Fruit fly (Drosophila melanogaster) whole organism, embryonic: Measurements from ENCODE around the gene CG31406.

ENCODE experiments used
- Ada2b ChIP-seq: fragments of 200-800 bp; sonication (Bioruptor generic); IDR thresholded peaks from 2 replicates; pipeline ENCODE4 v1.3.6; 2022; ENCODE audit warnings: missing biosample characterization, missing genetic modification characterization
- Atf3 ChIP-seq: fragments of 200-800 bp; sonication (Bioruptor generic); optimal IDR thresholded peaks from 3 replicates; lab custom pipeline; 2016; ENCODE audit warnings: missing biosample characterization, missing genetic modification characterization
- B-H2 ChIP-seq: fragments of 200-800 bp; sonication (Bioruptor generic); optimal IDR thresholded peaks from 2 replicates; lab custom pipeline; 2018; ENCODE audit warnings: missing biosample characterization, mild to moderate bottlenecking, missing genetic modification characterization
- CG11723 ChIP-seq: fragments of 200-800 bp; sonication (Bioruptor generic); optimal IDR thresholded peaks from 2 replicates; lab custom pipeline; 2017; ENCODE audit warnings: missing biosample characterization, mild to moderate bottlenecking, missing genetic modification characterization
- CG12942 ChIP-seq: fragments of 200-800 bp; sonication (Bioruptor generic); optimal IDR thresholded peaks from 3 replicates; lab custom pipeline; 2016; ENCODE audit warnings: missing biosample characterization, missing genetic modification characterization
- CG13296 ChIP-seq: fragments of 200-800 bp; sonication (Bioruptor generic); optimal IDR thresholded peaks from 3 replicates; lab custom pipeline; 2018; ENCODE audit warnings: missing biosample characterization, mild to moderate bottlenecking, missing genetic modification characterization
- CG13424 ChIP-seq: fragments of 200-800 bp; sonication (Bioruptor generic); optimal IDR thresholded peaks from 2 replicates; lab custom pipeline; 2019; ENCODE audit warnings: missing biosample characterization, mild to moderate bottlenecking, missing genetic modification characterization, moderate library complexity
- CG14441 ChIP-seq: fragments of 200-800 bp; sonication (Bioruptor generic); IDR thresholded peaks from 2 replicates; pipeline ENCODE4 v1.3.6; 2022; ENCODE audit warnings: missing biosample characterization, missing genetic modification characterization
- CG14667 ChIP-seq: fragments of 200-800 bp; sonication (Bioruptor generic); IDR thresholded peaks from 2 replicates; pipeline ENCODE4 v1.3.6; 2022; ENCODE audit warnings: missing biosample characterization, missing genetic modification characterization
- CG15696 ChIP-seq: fragments of 200-800 bp; sonication (Bioruptor generic); optimal IDR thresholded peaks from 2 replicates; lab custom pipeline; 2019; ENCODE audit warnings: missing biosample characterization, mild to moderate bottlenecking, missing genetic modification characterization, moderate library complexity
- CG18011 ChIP-seq: fragments of 200-800 bp; sonication (Bioruptor generic); optimal IDR thresholded peaks from 2 replicates; lab custom pipeline; 2017; ENCODE audit warnings: missing biosample characterization, missing genetic modification characterization, mild to moderate bottlenecking, moderate library complexity, missing genotype
- CG18619 ChIP-seq: fragments of 200-800 bp; sonication (Bioruptor generic); optimal IDR thresholded peaks from 3 replicates; lab custom pipeline; 2017; ENCODE audit warnings: missing biosample characterization, mild to moderate bottlenecking, missing genetic modification characterization
- CG2875 ChIP-seq: fragments of 200-800 bp; sonication (Bioruptor generic); optimal IDR thresholded peaks from 2 replicates; lab custom pipeline; 2017; ENCODE audit warnings: missing biosample characterization, mild to moderate bottlenecking, missing genetic modification characterization, missing genetic modification reagents
- CG30431 ChIP-seq: fragments of 200-800 bp; sonication (Bioruptor generic); optimal IDR thresholded peaks from 2 replicates; lab custom pipeline; 2017; ENCODE audit warnings: missing biosample characterization, missing genetic modification characterization
- CG32767 ChIP-seq: fragments of 200-800 bp; sonication (Bioruptor generic); IDR thresholded peaks from 2 replicates; pipeline ENCODE4 v1.3.6; 2022; ENCODE audit warnings: missing biosample characterization, missing genetic modification characterization
- CG4404 ChIP-seq: fragments of 200-800 bp; sonication (Bioruptor generic); IDR thresholded peaks from 2 replicates; pipeline ENCODE4 v1.3.6; 2022; ENCODE audit warnings: missing biosample characterization, missing genetic modification characterization
- CG6175 ChIP-seq: fragments of 200-800 bp; sonication (Bioruptor generic); IDR thresholded peaks from 3 replicates; pipeline ENCODE4 v1.3.6; 2022; ENCODE audit warnings: missing biosample characterization, missing genetic modification characterization
- CG8359 ChIP-seq: fragments of 200-800 bp; sonication (Bioruptor generic); optimal IDR thresholded peaks from 2 replicates; lab custom pipeline; 2017; ENCODE audit warnings: missing biosample characterization, mild to moderate bottlenecking, missing genetic modification characterization, borderline replicate concordance
- CkIIα-i1 ChIP-seq: fragments of 200-800 bp; sonication (Bioruptor generic); IDR thresholded peaks from 2 replicates; pipeline ENCODE4 v1.3.6; 2022; ENCODE audit warnings: missing biosample characterization, missing genetic modification characterization
- D19A ChIP-seq: fragments of 200-800 bp; optimal IDR thresholded peaks from 3 replicates; lab custom pipeline; 2019; ENCODE audit warnings: missing biosample characterization, mild to moderate bottlenecking, missing genetic modification characterization, moderate library complexity
- D19B ChIP-seq: fragments of 200-800 bp; sonication (Bioruptor generic); optimal IDR thresholded peaks from 2 replicates; lab custom pipeline; 2017; ENCODE audit warnings: missing biosample characterization, mild to moderate bottlenecking, missing genetic modification characterization
- Dip3 ChIP-seq: fragments of 200-800 bp; sonication (Bioruptor generic); optimal IDR thresholded peaks from 3 replicates; lab custom pipeline; 2016; ENCODE audit warnings: missing biosample characterization, missing genetic modification characterization
- Doc3 ChIP-seq: fragments of 200-800 bp; sonication (Bioruptor generic); IDR thresholded peaks from 3 replicates; pipeline ENCODE4 v1.3.6; 2022; ENCODE audit warnings: missing biosample characterization, missing genetic modification characterization; ENCODE audit not compliant: partially characterized antibody
- Gsc ChIP-seq: fragments of 200-800 bp; sonication (Bioruptor generic); IDR thresholded peaks from 2 replicates; pipeline ENCODE4 v1.3.6; 2022; ENCODE audit warnings: missing biosample characterization, missing genetic modification characterization
- HHEX ChIP-seq: fragments of 200-800 bp; sonication (Bioruptor generic); optimal IDR thresholded peaks from 3 replicates; lab custom pipeline; 2017; ENCODE audit warnings: missing biosample characterization, mild to moderate bottlenecking, missing genetic modification characterization, missing genetic modification reagents
- Hr51 ChIP-seq, 2 experiments: fragments of 200-800 bp; sonication (Bioruptor generic); optimal IDR thresholded peaks; 2 replicates in 1 of 2; 3 replicates in 1 of 2; lab custom pipeline; 2016 to 2018; ENCODE audit warnings: missing biosample characterization in 2 of 2, missing genetic modification characterization in 2 of 2, mild to moderate bottlenecking in 1 of 2, moderate library complexity in 1 of 2
- MTF-1 ChIP-seq: fragments of 200-800 bp; sonication (Bioruptor generic); optimal IDR thresholded peaks from 2 replicates; lab custom pipeline; 2018; ENCODE audit warnings: missing biosample characterization, mild to moderate bottlenecking, missing genetic modification characterization, borderline replicate concordance
- Med ChIP-seq: fragments of 200-800 bp; sonication (Bioruptor generic); peaks from one replicate; lab custom pipeline; 2016; ENCODE audit warnings: missing biosample characterization, missing genetic modification characterization, mild to moderate bottlenecking, inconsistent platforms, moderate library complexity
- Mrtf ChIP-seq: fragments of 200-800 bp; sonication (Bioruptor generic); IDR thresholded peaks from 3 replicates; pipeline ENCODE4 v1.3.6; 2022; ENCODE audit warnings: missing biosample characterization, missing genetic modification characterization
- TFAM ChIP-seq: fragments of 200-800 bp; sonication (Bioruptor generic); optimal IDR thresholded peaks from 2 replicates; lab custom pipeline; 2017; ENCODE audit warnings: missing biosample characterization, missing genetic modification characterization, inconsistent platforms
- Xrp1 ChIP-seq: fragments of 200-800 bp; sonication (Bioruptor generic); IDR thresholded peaks from 2 replicates; pipeline ENCODE4 v1.3.6; 2022; ENCODE audit warnings: missing biosample characterization, missing genetic modification characterization
- ato ChIP-seq: fragments of 200-800 bp; sonication (Bioruptor generic); IDR thresholded peaks from 2 replicates; pipeline ENCODE4 v1.3.6; 2022; ENCODE audit warnings: missing biosample characterization, missing genetic modification characterization; ENCODE audit not compliant: partially characterized antibody
- btn ChIP-seq: fragments of 200-800 bp; sonication (Bioruptor generic); optimal IDR thresholded peaks from 2 replicates; lab custom pipeline; 2016; ENCODE audit warnings: missing biosample characterization, missing genetic modification characterization
- cato ChIP-seq: fragments of 200-800 bp; sonication (Bioruptor generic); optimal IDR thresholded peaks from 2 replicates; lab custom pipeline; 2016; ENCODE audit warnings: missing biosample characterization, missing genetic modification characterization, borderline replicate concordance
- chn ChIP-seq: fragments of 200-800 bp; sonication (Bioruptor generic); optimal IDR thresholded peaks from 2 replicates; lab custom pipeline; 2016; ENCODE audit warnings: missing biosample characterization, missing genetic modification characterization
- da ChIP-seq: fragments of 200-800 bp; sonication (Bioruptor generic); optimal IDR thresholded peaks from 2 replicates; lab custom pipeline; 2016; ENCODE audit warnings: missing biosample characterization, missing genetic modification characterization
- dimm ChIP-seq: fragments of 200-800 bp; sonication (Bioruptor generic); IDR thresholded peaks from 2 replicates; pipeline ENCODE4 v1.3.6; 2022; ENCODE audit warnings: missing biosample characterization, missing genetic modification characterization
- dm ChIP-seq: fragments of 200-800 bp; sonication (Bioruptor generic); optimal IDR thresholded peaks from 3 replicates; lab custom pipeline; 2016; ENCODE audit warnings: missing biosample characterization, missing genetic modification characterization
- dysf ChIP-seq: fragments of 200-800 bp; sonication (Bioruptor generic); IDR thresholded peaks from 3 replicates; pipeline ENCODE4 v1.3.6; 2022; ENCODE audit warnings: missing biosample characterization, missing genetic modification characterization
- kah ChIP-seq: fragments of 200-800 bp; sonication (Bioruptor generic); optimal IDR thresholded peaks from 2 replicates; lab custom pipeline; 2018; ENCODE audit warnings: missing biosample characterization, mild to moderate bottlenecking, missing genetic modification characterization
- lmd ChIP-seq: fragments of 200-800 bp; sonication (Bioruptor generic); IDR thresholded peaks from 2 replicates; pipeline ENCODE4 v1.3.6; 2022; ENCODE audit warnings: missing biosample characterization, missing genetic modification characterization
- nerfin-1 ChIP-seq: fragments of 200-800 bp; sonication (Bioruptor generic); optimal IDR thresholded peaks from 3 replicates; lab custom pipeline; 2019; ENCODE audit warnings: missing biosample characterization, mild to moderate bottlenecking, missing genetic modification characterization, moderate library complexity
- pb ChIP-seq: fragments of 200-800 bp; sonication (Bioruptor generic); optimal IDR thresholded peaks from 3 replicates; lab custom pipeline; 2016; ENCODE audit warnings: missing biosample characterization, missing genetic modification characterization
- pho ChIP-seq: fragments of 200-800 bp; sonication (Bioruptor generic); optimal IDR thresholded peaks from 2 replicates; lab custom pipeline; 2016; ENCODE audit warnings: missing biosample characterization, missing genetic modification characterization
- ranshi ChIP-seq: fragments of 200-800 bp; sonication (Bioruptor generic); IDR thresholded peaks from 2 replicates; pipeline ENCODE4 v1.3.6; 2022; ENCODE audit warnings: missing biosample characterization, missing genetic modification characterization
- sisA ChIP-seq: fragments of 200-800 bp; sonication (Bioruptor generic); IDR thresholded peaks from 2 replicates; pipeline ENCODE4 v1.3.6; 2022; ENCODE audit warnings: missing biosample characterization, missing genetic modification characterization
- tna ChIP-seq: fragments of 200-800 bp; sonication (Bioruptor generic); IDR thresholded peaks from 2 replicates; pipeline ENCODE4 v1.3.6; 2022; ENCODE audit warnings: missing biosample characterization, missing genetic modification characterization; ENCODE audit not compliant: partially characterized antibody
- toy ChIP-seq: fragments of 200-800 bp; sonication (Bioruptor generic); IDR thresholded peaks from 2 replicates; pipeline ENCODE4 v1.3.6; 2022; ENCODE audit warnings: missing biosample characterization, missing genetic modification characterization
- twi ChIP-seq: fragments of 200-800 bp; optimal IDR thresholded peaks from 2 replicates; lab custom pipeline; 2019; ENCODE audit warnings: missing biosample characterization, mild to moderate bottlenecking, missing genetic modification characterization, moderate library complexity
- tx ChIP-seq: fragments of 200-800 bp; sonication (Bioruptor generic); optimal IDR thresholded peaks from 2 replicates; lab custom pipeline; 2016; ENCODE audit warnings: missing biosample characterization, missing genetic modification characterization
- vvl ChIP-seq: fragments of 200-800 bp; sonication (Bioruptor generic); IDR thresholded peaks from 2 replicates; pipeline ENCODE4 v1.3.6; 2022; ENCODE audit warnings: missing biosample characterization, missing genetic modification characterization
- wor ChIP-seq: fragments of 200-800 bp; sonication (Bioruptor generic); IDR thresholded peaks from 2 replicates; pipeline ENCODE4 v1.3.6; 2022; ENCODE audit warnings: missing biosample characterization, missing genetic modification characterization

The CG31406 gene

dm6 chr3R:10370495-10370894 lies 21.9 kb downstream of the CG31406 start (continued):
- TF ChIP-seq Doc3 (GFP tag; lab: Robert Waterston, UW) (no peak), TFAM (GFP tag; lab: Kevin White, UChicago) (no peak), CG13424 (tag; lab: Kevin White, UChicago) (no peak), Xrp1 (peak; percentile 63), Gsc (GFP tag; lab: Robert Waterston, UW) (no peak), Ada2b (GFP tag; lab: Robert Waterston, UW) (no peak), dm (no peak), HHEX (no peak), lmd (GFP tag; lab: Robert Waterston, UW) (no peak), Med (GFP tag; lab: Kevin White, UChicago) (peak; percentile 59), pb (GFP tag; lab: Kevin White, UChicago) (no peak), tna (GFP tag; lab: Robert Waterston, UW) (no peak), CG11723 (GFP tag; lab: Kevin White, UChicago) (no peak), twi (tag; lab: Kevin White, UChicago) (no peak), btn (GFP tag; lab: Kevin White, UChicago) (no peak), ranshi (no peak; the same call in 1 of the 2 replicates), CG8359 (GFP tag; lab: Kevin White, UChicago) (no peak), da (GFP tag; lab: Kevin White, UChicago) (no peak), CG14441 (GFP tag; lab: Robert Waterston, UW) (no peak), Mrtf (no peak), CG18619 (GFP tag; lab: Kevin White, UChicago) (no peak), pho (GFP tag; lab: Kevin White, UChicago) (no peak), wor (GFP tag; lab: Robert Waterston, UW) (no peak), CG18011 (GFP tag; lab: Kevin White, UChicago) (no peak), sisA (GFP tag; lab: Robert Waterston, UW) (no peak; the same call in 1 of the 2 replicates), Hr51 (GFP tag; optimal IDR thresholded peaks at IDR 0.05; lab: Kevin White, UChicago) (no peak), dysf (GFP tag; lab: Robert Waterston, UW) (peak; percentile 23; the same call in 1 of the 3 replicates), tx (no peak), ato (GFP tag; lab: Robert Waterston, UW) (no peak), D19A (tag; lab: Kevin White, UChicago) (peak; percentile 26), CG2875 (GFP tag; lab: Kevin White, UChicago) (no peak), CG12942 (GFP tag; lab: Kevin White, UChicago) (no peak), B-H2 (no peak), Atf3 (no peak), CG4404 (GFP tag; lab: Robert Waterston, UW) (no peak), toy (GFP tag; lab: Robert Waterston, UW) (no peak), D19B (GFP tag; lab: Kevin White, UChicago) (no peak), dimm (GFP tag; lab: Robert Waterston, UW) (no peak), CG15696 (peak; percentile 29), vvl (GFP tag; lab: Robert Waterston, UW) (0 out of 2 replicates have a peak, but pooled peaks have one; percentile 26), CG32767 (GFP tag; lab: Robert Waterston, UW) (no peak), CG6175 (no peak), kah (GFP tag; lab: Kevin White, UChicago) (no peak), CkIIα-i1 (GFP tag; lab: Robert Waterston, UW) (no peak), cato (no peak), chn (GFP tag; lab: Kevin White, UChicago) (no peak), MTF-1 (GFP tag; lab: Kevin White, UChicago) (no peak), Dip3 (GFP tag; lab: Kevin White, UChicago) (no peak), CG14667 (GFP tag; lab: Robert Waterston, UW) (0 out of 2 replicates have a peak, but pooled peaks have one; percentile 27), CG13296 (GFP tag; lab: Kevin White, UChicago) (no peak), nerfin-1 (tag; lab: Kevin White, UChicago) (peak; percentile 61), CG30431 (GFP tag; lab: Kevin White, UChicago) (no peak)
